Worm (Caenorhabditis elegans) whole organism, young adult: Measurements from ENCODE around the gene C16A3.6.

ENCODE experiments used
- B0336.3 ChIP-seq: fragments of 200-800 bp; sonication (Bioruptor generic); IDR thresholded peaks from 2 replicates; pipeline ENCODE4 v1.3.6; 2022; ENCODE audit warnings: missing genetic modification characterization, missing compliant biosample characterization
- D2030.7 ChIP-seq: fragments of 200-800 bp; sonication (Bioruptor generic); IDR thresholded peaks from 2 replicates; pipeline ENCODE4 v1.3.6; 2022; ENCODE audit warnings: missing genetic modification reagents, missing genetic modification characterization, missing compliant biosample characterization
- F57A8.1 ChIP-seq: fragments of 200-800 bp; sonication (Bioruptor generic); optimal IDR thresholded peaks from 2 replicates; lab custom pipeline; 2018; ENCODE audit warnings: mild to moderate bottlenecking, missing genetic modification characterization, moderate library complexity, missing compliant biosample characterization
- F57C9.4 ChIP-seq: sonication (generic microtip); optimal IDR thresholded peaks from 2 replicates; lab custom pipeline; 2017; ENCODE audit warnings: mild to moderate bottlenecking, missing genetic modification characterization, missing compliant biosample characterization
- K11D2.4 ChIP-seq: fragments of 200-800 bp; sonication (Bioruptor generic); IDR thresholded peaks from 2 replicates; pipeline ENCODE4 v1.3.6; 2022; ENCODE audit warnings: missing genetic modification reagents, missing genetic modification characterization, missing compliant biosample characterization
- K12H6.12 ChIP-seq: fragments of 200-800 bp; sonication (Bioruptor generic); optimal IDR thresholded peaks from 2 replicates; lab custom pipeline; 2018; ENCODE audit warnings: mild to moderate bottlenecking, missing genetic modification characterization, missing compliant biosample characterization
- T26A5.8 ChIP-seq: sonication (generic microtip); optimal IDR thresholded peaks from 2 replicates; lab custom pipeline; 2016; ENCODE audit warnings: missing genetic modification characterization, missing compliant biosample characterization
- Y67H2A.10 ChIP-seq: fragments of 200-800 bp; sonication (Bioruptor generic); conservative IDR thresholded peaks from 2 replicates; pipeline ENCODE4 v1.3.6; 2022; ENCODE audit warnings: missing genetic modification reagents, missing genetic modification characterization, missing compliant biosample characterization
- Y95B8A.8 ChIP-seq: fragments of 200-800 bp; sonication (Bioruptor generic); IDR thresholded peaks from 2 replicates; pipeline ENCODE4 v1.3.6; 2022; ENCODE audit warnings: missing genetic modification reagents, missing genetic modification characterization, missing compliant biosample characterization
- akir-1 ChIP-seq: fragments of 200-800 bp; sonication (Bioruptor generic); optimal IDR thresholded peaks from 2 replicates; lab custom pipeline; 2018; ENCODE audit warnings: mild to moderate bottlenecking, missing genetic modification characterization, moderate library complexity, missing compliant biosample characterization
- ama-1 ChIP-seq, 3 experiments: fragments of 150-350 bp in 1 of 3; sonication (generic microtip) in 2 of 3; optimal IDR thresholded peaks; 2 replicates each; lab custom pipeline; 2014 to 2018; ENCODE audit warnings: missing biosample characterization in 2 of 3, missing genetic modification characterization in 2 of 3, missing genetic modification reagents in 2 of 3
- attf-6 ChIP-seq: fragments of 200-800 bp; sonication (Bioruptor generic); IDR thresholded peaks from 2 replicates; pipeline ENCODE4 v1.3.6; 2022; ENCODE audit warnings: missing genetic modification reagents, missing genetic modification characterization, missing compliant biosample characterization
- ceh-27 ChIP-seq: fragments of 200-800 bp; sonication (Bioruptor generic); optimal IDR thresholded peaks from 2 replicates; lab custom pipeline; 2018; ENCODE audit warnings: mild to moderate bottlenecking, missing genetic modification characterization, moderate library complexity, missing compliant biosample characterization
- ceh-58 ChIP-seq: fragments of 200-800 bp; sonication (Bioruptor generic); IDR thresholded peaks from 2 replicates; pipeline ENCODE4 v1.3.6; 2022; ENCODE audit warnings: missing genetic modification characterization, missing compliant biosample characterization
- die-1 ChIP-seq: sonication (generic microtip); optimal IDR thresholded peaks from 2 replicates; lab custom pipeline; 2016; ENCODE audit warnings: missing genotype, mild to moderate bottlenecking, missing genetic modification characterization, missing compliant biosample characterization
- ets-4 ChIP-seq: fragments of 200-800 bp; sonication (Bioruptor generic); optimal IDR thresholded peaks from 2 replicates; lab custom pipeline; 2018; ENCODE audit warnings: mild to moderate bottlenecking, missing genetic modification characterization, missing compliant biosample characterization
- hlh-26 ChIP-seq: fragments of 200-800 bp; sonication (Bioruptor generic); conservative IDR thresholded peaks from 2 replicates; pipeline ENCODE4 v1.3.6; 2022; ENCODE audit warnings: missing genetic modification reagents, missing genetic modification characterization, missing compliant biosample characterization
- lin-26 ChIP-seq: fragments of 200-800 bp; sonication (Bioruptor generic); IDR thresholded peaks from 2 replicates; pipeline ENCODE4 v1.3.6; 2022; ENCODE audit warnings: missing genetic modification reagents, missing genetic modification characterization, missing compliant biosample characterization
- lin-54 ChIP-seq: fragments of 200-800 bp; sonication (Bioruptor generic); optimal IDR thresholded peaks from 2 replicates; lab custom pipeline; 2018; ENCODE audit warnings: mild to moderate bottlenecking, missing genetic modification characterization, missing compliant biosample characterization
- lir-1 ChIP-seq: fragments of 200-800 bp; sonication (Bioruptor generic); conservative IDR thresholded peaks from 2 replicates; pipeline ENCODE4 v1.3.6; 2022; ENCODE audit warnings: missing genetic modification reagents, missing genetic modification characterization, missing compliant biosample characterization
- lsy-27 ChIP-seq: sonication (generic microtip); optimal IDR thresholded peaks from 2 replicates; lab custom pipeline; 2017; ENCODE audit warnings: missing genetic modification characterization, mild to moderate bottlenecking, missing compliant biosample characterization, antibody characterized with exemption, missing genotype, borderline replicate concordance; ENCODE audit not compliant: insufficient read depth
- madf-6 ChIP-seq: fragments of 200-800 bp; sonication (Bioruptor generic); IDR thresholded peaks from 2 replicates; pipeline ENCODE4 v1.3.6; 2022; ENCODE audit warnings: missing genetic modification reagents, missing genetic modification characterization, missing compliant biosample characterization
- mxl-1 ChIP-seq: sonication (generic microtip); optimal IDR thresholded peaks from 2 replicates; lab custom pipeline; 2016; ENCODE audit warnings: missing genetic modification characterization, missing compliant biosample characterization
- nfya-2 ChIP-seq: fragments of 200-800 bp; sonication (Bioruptor generic); IDR thresholded peaks from 2 replicates; pipeline ENCODE4 v1.3.6; 2022; ENCODE audit warnings: missing genetic modification reagents, missing genetic modification characterization, missing compliant biosample characterization
- nhr-120 ChIP-seq: fragments of 200-800 bp; sonication (Bioruptor generic); IDR thresholded peaks from 2 replicates; pipeline ENCODE4 v1.3.6; 2022; ENCODE audit warnings: missing genetic modification characterization, missing compliant biosample characterization
- nhr-80 ChIP-seq: sonication (generic microtip); optimal IDR thresholded peaks from 2 replicates; lab custom pipeline; 2016; ENCODE audit warnings: missing genetic modification characterization, missing compliant biosample characterization
- pbrm-1 ChIP-seq: fragments of 200-800 bp; sonication (Bioruptor generic); IDR thresholded peaks from 2 replicates; pipeline ENCODE4 v1.3.6; 2022; ENCODE audit warnings: missing genetic modification reagents, missing genetic modification characterization, missing compliant biosample characterization
- sdz-38 ChIP-seq: sonication (generic microtip); optimal IDR thresholded peaks from 2 replicates; lab custom pipeline; 2016; ENCODE audit warnings: missing genotype, missing genetic modification characterization, missing compliant biosample characterization
- snpc-1.3 ChIP-seq: sonication (generic microtip); optimal IDR thresholded peaks from 2 replicates; lab custom pipeline; 2017; ENCODE audit warnings: missing genetic modification characterization, mild to moderate bottlenecking, missing compliant biosample characterization, antibody characterized with exemption, moderate library complexity, missing genotype, missing genetic modification reagents; ENCODE audit not compliant: insufficient read depth
- snpc-3.4 ChIP-seq: sonication (generic microtip); optimal IDR thresholded peaks from 2 replicates; lab custom pipeline; 2017; ENCODE audit warnings: missing genetic modification characterization, mild to moderate bottlenecking, missing compliant biosample characterization, antibody characterized with exemption, moderate library complexity, missing genotype, missing genetic modification reagents
- snpc-4 ChIP-seq, 5 experiments: fragments of 150-350 bp in 1 of 5; sonication (generic microtip) in 4 of 5; optimal IDR thresholded peaks; 2 replicates each; lab custom pipeline; 2014 to 2018; ENCODE audit warnings: missing genetic modification characterization in 5 of 5, missing biosample characterization in 3 of 5, antibody characterized with exemption in 2 of 5, mild to moderate bottlenecking in 2 of 5, missing compliant biosample characterization in 2 of 5, missing genotype in 2 of 5, moderate library complexity in 2 of 5, missing genetic modification reagents in 1 of 5
- somi-1 ChIP-seq: fragments of 200-800 bp; sonication (Bioruptor generic); optimal IDR thresholded peaks from 2 replicates; lab custom pipeline; 2018; ENCODE audit warnings: mild to moderate bottlenecking, missing genetic modification characterization, missing compliant biosample characterization
- tbp1 ChIP-seq: fragments of 200-800 bp; sonication (Bioruptor generic); optimal IDR thresholded peaks from 2 replicates; lab custom pipeline; 2018; ENCODE audit warnings: mild to moderate bottlenecking, missing genetic modification characterization, missing compliant biosample characterization
- tbx-9 ChIP-seq: sonication (generic microtip); optimal IDR thresholded peaks from 2 replicates; lab custom pipeline; 2016; ENCODE audit warnings: borderline replicate concordance, missing genetic modification characterization, inconsistent platforms, missing compliant biosample characterization
- unc-62 ChIP-seq: fragments of 150-350 bp; optimal IDR thresholded peaks from 2 replicates; lab custom pipeline; 2014; ENCODE audit warnings: missing biosample characterization, missing genetic modification reagents, missing genetic modification characterization
- xnd-1 ChIP-seq: sonication (generic microtip); optimal IDR thresholded peaks from 2 replicates; lab custom pipeline; 2016; ENCODE audit warnings: missing genotype, missing genetic modification reagents, missing genetic modification characterization, missing compliant biosample characterization
- zfh-2 ChIP-seq: fragments of 200-800 bp; sonication (Bioruptor generic); conservative IDR thresholded peaks from 2 replicates; pipeline ENCODE4 v1.3.6; 2022; ENCODE audit warnings: missing genetic modification reagents, missing genetic modification characterization, missing compliant biosample characterization
- ztf-22 ChIP-seq: fragments of 200-800 bp; sonication (Bioruptor generic); optimal IDR thresholded peaks from 2 replicates; lab custom pipeline; 2018; ENCODE audit warnings: mild to moderate bottlenecking, missing genetic modification characterization, moderate library complexity, missing compliant biosample characterization
- ztf-26 ChIP-seq: sonication (generic microtip); optimal IDR thresholded peaks from 2 replicates; lab custom pipeline; 2017; ENCODE audit warnings: missing genetic modification characterization, missing compliant biosample characterization
- ztf-28 ChIP-seq: fragments of 200-800 bp; sonication (Bioruptor generic); IDR thresholded peaks from 2 replicates; pipeline ENCODE4 v1.3.6; 2022; ENCODE audit warnings: missing genetic modification reagents, missing genetic modification characterization, missing compliant biosample characterization
- ztf-3 ChIP-seq: fragments of 200-800 bp; sonication (Bioruptor generic); optimal IDR thresholded peaks from 2 replicates; lab custom pipeline; 2018; ENCODE audit warnings: mild to moderate bottlenecking, missing genetic modification characterization, missing compliant biosample characterization

C16A3.6 gene

DNA sequence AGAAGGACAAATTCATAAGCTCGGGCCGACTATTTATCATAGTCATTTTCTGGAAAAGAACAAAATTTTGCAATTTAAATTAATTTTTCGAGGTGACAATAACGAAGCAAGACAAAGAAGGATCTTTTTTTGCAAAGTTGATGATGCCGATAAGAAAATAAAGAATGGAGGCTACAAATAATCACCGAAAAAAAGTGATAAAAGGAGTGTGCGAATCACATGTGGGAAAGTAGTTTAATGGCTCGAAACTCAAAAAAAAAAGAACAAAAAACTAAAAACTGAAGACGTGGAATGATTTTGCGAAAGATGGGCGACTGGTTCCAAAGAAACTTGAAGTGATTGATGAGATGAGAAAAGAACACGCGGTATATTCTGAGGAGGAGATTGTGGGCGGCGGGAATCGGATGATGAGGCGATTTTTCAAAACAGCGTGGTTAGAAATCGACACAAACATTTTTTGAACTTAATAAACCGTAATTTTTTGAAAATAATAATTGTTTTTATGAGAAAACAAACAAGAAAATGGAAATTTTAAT lies 40.5 kb downstream of the C16A3.6 start, which contains the start of gene atgl-1:
Gene atgl-1 (minus strand): TSS at position 51 of the 536 bp plus-strand sequence.
- TF ChIP-seq ceh-27 (GFP tag; lab: Kevin White, UChicago) (no peak), nhr-80 (tag; lab: Kevin White, UChicago) (peak; percentile 12), hlh-26 (GFP tag; lab: Robert Waterston, UW) (no peak), madf-6 (GFP tag; lab: Robert Waterston, UW) (no peak), lsy-27 (no peak), lin-26 (0 out of 2 replicates have a peak, but pooled peaks have one; percentile 23), K11D2.4 (GFP tag; lab: Robert Waterston, UW) (no peak), pbrm-1 (GFP tag; lab: Robert Waterston, UW) (no peak), xnd-1 (tag; lab: Kevin White, UChicago) (no peak), unc-62 (GFP tag; lab: Kevin White, UChicago) (no peak), ztf-26 (tag; lab: Kevin White, UChicago) (no peak), tbp1 (GFP tag; lab: Kevin White, UChicago) (no peak)

DNA sequence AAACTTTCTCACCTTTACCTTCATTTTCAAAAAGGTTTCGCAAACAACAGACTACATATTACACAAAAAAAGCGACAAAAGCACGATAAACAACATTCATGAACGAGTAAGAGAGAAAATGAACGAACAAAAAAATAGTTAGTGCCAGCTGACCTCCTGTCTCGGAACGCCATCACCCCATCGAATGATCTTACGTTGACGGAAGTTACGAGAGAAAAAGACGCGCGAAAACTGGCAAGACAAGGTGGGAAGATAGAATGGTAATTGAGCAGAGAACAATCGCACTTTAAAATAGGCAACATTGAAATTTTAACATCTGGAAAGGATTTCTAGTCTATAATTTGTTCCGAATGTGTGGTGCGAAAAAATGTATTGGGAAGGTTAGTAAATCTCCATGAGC lies 41.2 kb downstream of the C16A3.6 start:
- TF ChIP-seq K12H6.12 (no peak), somi-1 (GFP tag; lab: Kevin White, UChicago) (peak; percentile 18), ama-1 (optimal IDR thresholded peaks at IDR 0.05; lab: Kevin White, UChicago) (peak; percentile 2), ama-1 (GFP tag; optimal IDR thresholded peaks at IDR 0.05; lab: Kevin White, UChicago) (no peak), lin-26 (0 out of 2 replicates have a peak, but pooled peaks have one; percentile 25)
- TF ChIP-seq, all 124 proteins: peak for 3

DNA sequence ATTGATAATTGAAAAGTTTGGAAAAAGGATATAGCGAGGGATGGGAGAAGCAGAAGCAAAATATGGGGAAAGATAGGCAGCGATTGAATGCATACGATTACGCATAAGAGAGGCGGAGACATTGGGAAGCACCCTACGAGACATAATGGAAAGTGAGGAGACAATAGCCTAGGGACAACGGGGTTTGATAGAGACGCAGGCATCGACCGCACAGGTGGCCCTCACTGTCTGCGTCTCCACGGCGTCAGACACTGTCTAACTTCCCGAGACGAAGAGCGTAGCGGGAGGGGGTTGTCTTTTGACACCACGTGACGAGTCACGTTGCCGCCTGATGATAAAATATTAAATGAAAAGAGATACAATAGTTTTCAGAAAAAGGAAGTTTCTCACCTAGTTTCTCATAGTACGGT lies 42.0 kb downstream of the C16A3.6 start:
- peak; percentile 88 for TF ChIP-seq ztf-26 (tag; lab: Kevin White, UChicago)
- TF ChIP-seq sdz-38 (tag; lab: Kevin White, UChicago) = no peak
- TF ChIP-seq tbx-9 = no peak
- no peak for TF ChIP-seq attf-6
- TF ChIP-seq nfya-2 (GFP tag; lab: Robert Waterston, UW) = no peak
- TF ChIP-seq ztf-28 (GFP tag; lab: Robert Waterston, UW) = no peak
- TF ChIP-seq lin-26 = peak; percentile 66
- TF ChIP-seq nhr-120 = no peak
- TF ChIP-seq ceh-58 = no peak
- no peak for TF ChIP-seq ama-1 (optimal IDR thresholded peaks at IDR 0.05; lab: Kevin White, UChicago)
- no peak for TF ChIP-seq ama-1 (GFP tag; optimal IDR thresholded peaks at IDR 0.05; lab: Kevin White, UChicago)
- TF ChIP-seq ztf-3 (GFP tag; lab: Kevin White, UChicago) = peak; percentile 63
- no peak for TF ChIP-seq Y67H2A.10
- TF ChIP-seq snpc-3.4 (tag; lab: Kevin White, UChicago) = no peak
- TF ChIP-seq ets-4 (GFP tag; lab: Kevin White, UChicago) = peak; percentile 74
- TF ChIP-seq madf-6 (GFP tag; lab: Robert Waterston, UW) = peak; percentile 50; the same call in 1 of the 2 replicates
- no peak for TF ChIP-seq snpc-4 (GFP tag; optimal IDR thresholded peaks at IDR 0.05; lab: Kevin White, UChicago)
- peak in 2 of 4 experiments; percentile 56 to 60 for TF ChIP-seq snpc-4 (tag; optimal IDR thresholded peaks at IDR 0.05; lab: Kevin White, UChicago)
- no peak for TF ChIP-seq F57A8.1
- TF ChIP-seq akir-1 = no peak
- peak; percentile 97 for TF ChIP-seq zfh-2 (GFP tag; lab: Robert Waterston, UW)
- peak; percentile 88 for TF ChIP-seq B0336.3 (GFP tag; lab: Robert Waterston, UW)
- no peak for TF ChIP-seq mxl-1 (tag; lab: Kevin White, UChicago)
- TF ChIP-seq somi-1 (GFP tag; lab: Kevin White, UChicago) = peak; percentile 88
- TF ChIP-seq T26A5.8 (tag; lab: Kevin White, UChicago) = no peak
- TF ChIP-seq die-1 (tag; lab: Kevin White, UChicago) = no peak
- no peak for TF ChIP-seq lir-1 (GFP tag; lab: Robert Waterston, UW)
- TF ChIP-seq K11D2.4 (GFP tag; lab: Robert Waterston, UW) = peak; percentile 85
- peak; percentile 35; the same call in 1 of the 2 replicates for TF ChIP-seq Y95B8A.8 (GFP tag; lab: Robert Waterston, UW)
- peak; percentile 75 for TF ChIP-seq nhr-80 (tag; lab: Kevin White, UChicago)
- peak; percentile 68 for TF ChIP-seq K12H6.12
- no peak for TF ChIP-seq snpc-1.3 (tag; lab: Kevin White, UChicago)
- no peak for TF ChIP-seq D2030.7 (GFP tag; lab: Robert Waterston, UW)
- peak; percentile 71 for TF ChIP-seq lin-54 (GFP tag; lab: Kevin White, UChicago)
- peak; percentile 60 for TF ChIP-seq ztf-22 (GFP tag; lab: Kevin White, UChicago)
- no peak for TF ChIP-seq F57C9.4 (tag; lab: Kevin White, UChicago)
- TF ChIP-seq lsy-27 = no peak
